Worm (Caenorhabditis elegans): ENCODE results near the gene Y32F6B.1.

Y32F6B.1 gene

ce11 chrV:10433721-10434120, 50.8 kb downstream of the Y32F6B.1 start, which contains the start of gene Y32F6A.4:
Gene Y32F6A.4, minus strand, starts transcription at chrV:10434067.
- no peak for TF ChIP-seq tbx-11 (GFP tag; IDR thresholded peaks at IDR 0.05)
- no peak for TF ChIP-seq tra-4 (tag; optimal IDR thresholded peaks at IDR 0.05)
- no peak for TF ChIP-seq ceh-13 (GFP tag; optimal IDR thresholded peaks at IDR 0.05)
- no peak for TF ChIP-seq F13C5.2 (tag; optimal IDR thresholded peaks at IDR 0.05)
- TF ChIP-seq ets-7 (tag; optimal IDR thresholded peaks at IDR 0.05) = no peak
- no peak for TF ChIP-seq B0310.2 (tag; optimal IDR thresholded peaks at IDR 0.05)
- no peak for TF ChIP-seq ceh-36 (tag; optimal IDR thresholded peaks at IDR 0.05)
- TF ChIP-seq hmbx-1 (tag; optimal IDR thresholded peaks at IDR 0.05) = no peak
- TF ChIP-seq ama-1 (optimal IDR thresholded peaks at IDR 0.05) = no peak
- TF ChIP-seq aly-1 (tag; optimal IDR thresholded peaks at IDR 0.05) = no peak
- no peak for TF ChIP-seq hmg-4 (GFP tag; optimal IDR thresholded peaks at IDR 0.05)
- no peak for TF ChIP-seq tbx-37 (GFP tag; conservative IDR thresholded peaks at IDR 0.05)

- no peak for TF ChIP-seq pes-1 (GFP tag; IDR thresholded peaks at IDR 0.05)
- TF ChIP-seq ets-7 (tag; optimal IDR thresholded peaks at IDR 0.05) = no peak
- no peak for TF ChIP-seq hnd-1 (tag; optimal IDR thresholded peaks at IDR 0.05)
- no peak for TF ChIP-seq tbx-11 (GFP tag; IDR thresholded peaks at IDR 0.05)
- TF ChIP-seq sea-1 (GFP tag; conservative IDR thresholded peaks at IDR 0.05) = no peak
- no peak for TF ChIP-seq aly-1 (tag; optimal IDR thresholded peaks at IDR 0.05)
- TF ChIP-seq ceh-36 (tag; optimal IDR thresholded peaks at IDR 0.05) = no peak
- TF ChIP-seq hmg-4 (GFP tag; optimal IDR thresholded peaks at IDR 0.05) = no peak
- TF ChIP-seq ceh-13 (GFP tag; optimal IDR thresholded peaks at IDR 0.05) = no peak
- no peak for TF ChIP-seq flt-1 (GFP tag; IDR thresholded peaks at IDR 0.05)
- TF ChIP-seq B0310.2 (tag; optimal IDR thresholded peaks at IDR 0.05) = no peak
- no peak for TF ChIP-seq hmbx-1 (tag; optimal IDR thresholded peaks at IDR 0.05)
- TF ChIP-seq tbx-37 (GFP tag; conservative IDR thresholded peaks at IDR 0.05) = no peak
- TF ChIP-seq tra-4 (tag; optimal IDR thresholded peaks at IDR 0.05) = no peak
- TF ChIP-seq ama-1 (optimal IDR thresholded peaks at IDR 0.05) = no peak
Observed at ce11 chrV:10432607-10433006, 51.9 kb downstream of the Y32F6B.1 start.

Measured in whole organism, early embryonic.